Fruit fly (Drosophila melanogaster): Measurements from ENCODE around the gene CG5217.
A peak's percentile ranks its signal among the peaks of the same experiment; 100 is the strongest.

Gene CG5217

DNA sequence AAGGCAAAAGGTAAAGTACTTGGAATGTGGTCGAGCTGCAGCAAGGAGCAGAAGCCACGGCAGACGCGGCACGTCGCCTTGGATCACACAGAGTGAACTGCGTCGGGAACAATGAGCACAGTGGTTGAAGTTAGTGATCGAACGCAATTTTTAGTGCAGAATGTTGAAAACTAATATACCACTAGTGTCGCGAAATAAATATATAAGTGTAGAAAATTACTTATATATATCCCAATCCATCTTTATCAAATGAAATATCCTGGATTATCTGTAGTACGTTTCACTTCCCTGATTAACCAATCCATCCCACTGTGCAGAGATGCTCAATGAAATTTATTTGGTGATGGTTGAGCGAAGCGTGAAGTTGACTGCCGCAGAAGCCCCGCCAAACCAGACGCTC is 38.6 kb upstream of the CG5217 start (continued):
- TF ChIP-seq Doc3 (GFP tag; IDR thresholded peaks at IDR 0.05; ENCODE audit: partially characterized antibody) (no peak), CG10274 (GFP tag; optimal IDR thresholded peaks at IDR 0.05) (no peak), CG14710 (tag; optimal IDR thresholded peaks at IDR 0.05) (peak; percentile 1), B-H2 (GFP tag; optimal IDR thresholded peaks at IDR 0.05) (no peak), CG4282 (GFP tag; optimal IDR thresholded peaks at IDR 0.05) (no peak), onecut (GFP tag; IDR thresholded peaks at IDR 0.05) (no peak), tin (GFP tag; optimal IDR thresholded peaks at IDR 0.05) (no peak), CG9437 (GFP tag; optimal IDR thresholded peaks at IDR 0.05) (no peak), CG7357 (GFP tag; IDR thresholded peaks at IDR 0.05) (no peak), en (GFP tag; optimal IDR thresholded peaks at IDR 0.05) (no peak), kay (GFP tag; optimal IDR thresholded peaks at IDR 0.05) (no peak), E2f2 (GFP tag; IDR thresholded peaks at IDR 0.05) (no peak), CG2129 (GFP tag; IDR thresholded peaks at IDR 0.05; ENCODE audit: partially characterized antibody) (no peak), CG2199 (GFP tag; IDR thresholded peaks at IDR 0.05) (no peak), CG14441 (GFP tag; IDR thresholded peaks at IDR 0.05) (no peak), CG43689 (GFP tag; IDR thresholded peaks at IDR 0.05) (no peak), cato (GFP tag; optimal IDR thresholded peaks at IDR 0.05; ENCODE audit: borderline replicate concordance) (no peak), Aef1 (GFP tag; IDR thresholded peaks at IDR 0.05) (no peak), CG7963 (GFP tag; IDR thresholded peaks at IDR 0.05; ENCODE audit: partially characterized antibody) (no peak), CG18262 (tag; optimal IDR thresholded peaks at IDR 0.05) (peak; percentile 24), CG30020 (tag; optimal IDR thresholded peaks at IDR 0.05) (no peak), CG15073 (GFP tag; optimal IDR thresholded peaks at IDR 0.05) (no peak), chif (GFP tag; optimal IDR thresholded peaks at IDR 0.05) (no peak), Ptx1 (GFP tag; IDR thresholded peaks at IDR 0.05) (no peak), CG4328 (GFP tag; optimal IDR thresholded peaks at IDR 0.05) (no peak), CG14860 (GFP tag; IDR thresholded peaks at IDR 0.05; ENCODE audit: partially characterized antibody) (no peak), HmgD (GFP tag; optimal IDR thresholded peaks at IDR 0.05) (no peak), CG6813 (GFP tag; optimal IDR thresholded peaks at IDR 0.05) (no peak), CG12942 (GFP tag; optimal IDR thresholded peaks at IDR 0.05) (no peak), CG8388 (GFP tag; optimal IDR thresholded peaks at IDR 0.05) (no peak), pfk (GFP tag; optimal IDR thresholded peaks at IDR 0.05) (no peak), HLH4C (GFP tag; IDR thresholded peaks at IDR 0.05; ENCODE audit: partially characterized antibody) (no peak), Xrp1 (GFP tag; IDR thresholded peaks at IDR 0.05) (peak; percentile 49; the same call in 1 of the 2 replicates), Asciz (GFP tag; optimal IDR thresholded peaks at IDR 0.05) (no peak), hkb (optimal IDR thresholded peaks at IDR 0.05) (no peak), hkb (GFP tag; IDR thresholded peaks at IDR 0.05) (no peak), CG12769 (tag; optimal IDR thresholded peaks at IDR 0.05) (no peak), Dip2 (GFP tag; IDR thresholded peaks at IDR 0.05) (no peak), HLHmδ (GFP tag; optimal IDR thresholded peaks at IDR 0.05) (no peak), CG8290 (GFP tag; optimal IDR thresholded peaks at IDR 0.05) (no peak), CG8290 (tag; optimal IDR thresholded peaks at IDR 0.05) (no peak), Ssrp (tag; optimal IDR thresholded peaks at IDR 0.05) (no peak), CG6272 (GFP tag; IDR thresholded peaks at IDR 0.05) (no peak)

dm6 chr3R:19283514-19283913 is 35.6 kb upstream of the CG5217 start:
- peak; percentile 48 for TF ChIP-seq lbe (GFP tag; optimal IDR thresholded peaks at IDR 0.05)
- no peak for TF ChIP-seq sqz (GFP tag; optimal IDR thresholded peaks at IDR 0.05)

Data from whole organism, embryonic.